Worm (Caenorhabditis elegans) whole organism, L4/young adult: Measurements from ENCODE around the gene clec-190.

ENCODE experiments used
- W03F9.2 ChIP-seq: fragments of 150-350 bp; optimal IDR thresholded peaks from 2 replicates; lab custom pipeline; 2014; ENCODE audit warnings: missing biosample characterization, missing genetic modification characterization
- dao-5 ChIP-seq: sonication (generic microtip); optimal IDR thresholded peaks from 2 replicates; lab custom pipeline; 2016; ENCODE audit warnings: missing genotype, missing genetic modification characterization, moderate library complexity, missing compliant biosample characterization
- him-1 ChIP-seq: sonication (generic microtip); optimal IDR thresholded peaks from 2 replicates; lab custom pipeline; 2016; ENCODE audit warnings: missing genotype, missing genetic modification reagents, missing genetic modification characterization, missing compliant biosample characterization

The clec-190 gene

ce11 chrIV:15108475-15108874 lies 17.4 kb downstream of the clec-190 start, which contains the start of gene M199.2:
M199.2 (plus strand) TSS chrIV:15108775.
- TF ChIP-seq W03F9.2 (tag; lab: Kevin White, UChicago) (no peak), him-1 (tag; lab: Kevin White, UChicago) (no peak), dao-5 (no peak)

DNA sequence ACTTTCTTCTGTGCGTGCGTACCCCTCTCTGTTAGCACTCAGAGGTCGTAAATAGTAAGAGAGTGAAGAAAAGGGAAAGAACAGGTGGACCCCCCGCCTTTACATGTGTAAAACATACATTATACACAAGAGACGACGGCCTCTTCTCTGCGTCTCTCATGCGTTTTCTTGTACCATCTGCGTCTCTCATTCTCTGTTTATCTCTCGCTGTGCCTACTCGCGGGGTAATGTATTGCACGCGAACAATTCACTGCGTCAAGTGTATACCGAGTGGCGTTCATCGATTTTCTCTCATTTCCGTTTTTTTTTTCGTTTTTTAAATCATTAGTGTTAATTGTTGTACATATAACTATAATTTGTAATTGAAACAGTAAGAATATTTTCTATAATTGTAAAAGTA lies 18.7 kb downstream of the clec-190 start:
- TF ChIP-seq him-1 (tag; lab: Kevin White, UChicago): no peak
- TF ChIP-seq W03F9.2 (tag; lab: Kevin White, UChicago): no peak
- TF ChIP-seq dao-5: no peak

- no peak for TF ChIP-seq W03F9.2 (tag; lab: Kevin White, UChicago)
- no peak for TF ChIP-seq him-1 (tag; lab: Kevin White, UChicago)
- TF ChIP-seq dao-5: no peak
Observed at ce11 chrIV:15103224-15103679, 22.7 kb downstream of the clec-190 start, which contains the start of gene srt-44. srt-44 (plus strand) TSS chrIV:15103629.

- TF ChIP-seq dao-5 (no peak), W03F9.2 (tag; lab: Kevin White, UChicago) (no peak), him-1 (tag; lab: Kevin White, UChicago) (no peak)
Observed at ce11 chrIV:15098294-15098693, 27.6 kb downstream of the clec-190 start, which contains the start of gene srt-49. srt-49 (minus strand) TSS chrIV:15098394.
